Fruit fly (Drosophila melanogaster): ENCODE measurements around the gene Nuf2.

The Nuf2 gene

dm6 chr2L:7039342-7039684 lies 26.3 kb downstream of the Nuf2 start (continued):
- TF ChIP-seq E2f1 (GFP tag; IDR thresholded peaks at IDR 0.05) (peak; percentile 59; the same call in 1 of the 2 replicates), Ssrp (tag; optimal IDR thresholded peaks at IDR 0.05) (peak; percentile 47), CG11456 (GFP tag; IDR thresholded peaks at IDR 0.05) (peak; percentile 60; the same call in 1 of the 3 replicates), Bdp1 (GFP tag; optimal IDR thresholded peaks at IDR 0.05) (peak; percentile 40), salm (tag; optimal IDR thresholded peaks at IDR 0.05) (no peak), pnt (GFP tag; optimal IDR thresholded peaks at IDR 0.05) (peak; percentile 53), nerfin-1 (tag; optimal IDR thresholded peaks at IDR 0.05) (no peak), D19A (tag; optimal IDR thresholded peaks at IDR 0.05) (peak; percentile 40), Opbp (GFP tag; IDR thresholded peaks at IDR 0.05; ENCODE audit: partially characterized antibody) (no peak), otp (GFP tag; IDR thresholded peaks at IDR 0.05) (0 out of 3 replicates have a peak, but pooled peaks have one; percentile 19), sim (GFP tag; IDR thresholded peaks at IDR 0.05) (0 out of 2 replicates have a peak, but pooled peaks have one; percentile 23), CG8924 (tag; optimal IDR thresholded peaks at IDR 0.05) (peak; percentile 44), tgo (GFP tag; IDR thresholded peaks at IDR 0.05) (peak; percentile 71), onecut (GFP tag; IDR thresholded peaks at IDR 0.05) (peak; percentile 52; the same call in 1 of the 2 replicates), CG15269 (tag; optimal IDR thresholded peaks at IDR 0.05) (peak; percentile 62), ro (GFP tag; IDR thresholded peaks at IDR 0.05) (no peak), maf-S (GFP tag; optimal IDR thresholded peaks at IDR 0.05) (peak; percentile 48), Antp (GFP tag; optimal IDR thresholded peaks at IDR 0.05) (peak; percentile 20), CG9437 (GFP tag; optimal IDR thresholded peaks at IDR 0.05) (peak; percentile 41), CG11696 (GFP tag; IDR thresholded peaks at IDR 0.05) (peak; percentile 62), cas (GFP tag; IDR thresholded peaks at IDR 0.05) (no peak), CG9932 (GFP tag; IDR thresholded peaks at IDR 0.05) (peak; percentile 24; the same call in 1 of the 2 replicates), CG17385 (GFP tag; optimal IDR thresholded peaks at IDR 0.05) (peak; percentile 69), Ptx1 (GFP tag; IDR thresholded peaks at IDR 0.05) (peak; percentile 75), zf30C (GFP tag; optimal IDR thresholded peaks at IDR 0.05) (peak; percentile 67), CG4404 (GFP tag; IDR thresholded peaks at IDR 0.05) (no peak), Pdp1 (GFP tag; optimal IDR thresholded peaks at IDR 0.05) (peak in 1 of 2 experiments; percentile 39), Aef1 (GFP tag; IDR thresholded peaks at IDR 0.05) (peak; percentile 54), CG17328 (GFP tag; IDR thresholded peaks at IDR 0.05) (peak; percentile 48; the same call in 1 of the 2 replicates), CG1024 (GFP tag; IDR thresholded peaks at IDR 0.05) (no peak; the same call in none of the 2 replicates), jing (GFP tag; optimal IDR thresholded peaks at IDR 0.05) (no peak), gcm2 (GFP tag; optimal IDR thresholded peaks at IDR 0.05) (peak; percentile 62), CG3065 (GFP tag; optimal IDR thresholded peaks at IDR 0.05) (peak; percentile 19), HmgZ (tag; optimal IDR thresholded peaks at IDR 0.05) (peak; percentile 49), lab (GFP tag; optimal IDR thresholded peaks at IDR 0.05) (peak; percentile 59), D (optimal IDR thresholded peaks at IDR 0.05) (no peak), D (GFP tag; optimal IDR thresholded peaks at IDR 0.05) (peak; percentile 9), CG17361 (GFP tag; IDR thresholded peaks at IDR 0.05) (peak; percentile 54; the same call in 2 of the 3 replicates), CG34224 (GFP tag; IDR thresholded peaks at IDR 0.05; ENCODE audit: partially characterized antibody) (no peak), Fer3 (tag; optimal IDR thresholded peaks at IDR 0.05) (peak; percentile 43), jumu (GFP tag; optimal IDR thresholded peaks at IDR 0.05) (peak; percentile 51), Bteb2 (GFP tag; optimal IDR thresholded peaks at IDR 0.05) (peak; percentile 33), peb (GFP tag; IDR thresholded peaks at IDR 0.05) (peak; percentile 54; the same call in 1 of the 2 replicates), CG10654 (GFP tag; optimal IDR thresholded peaks at IDR 0.05) (peak; percentile 7), CG2202 (tag; optimal IDR thresholded peaks at IDR 0.05) (peak; percentile 21), chif (GFP tag; optimal IDR thresholded peaks at IDR 0.05) (peak; percentile 56 to 64), sisA (GFP tag; IDR thresholded peaks at IDR 0.05) (peak; percentile 68), CG6683 (GFP tag; optimal IDR thresholded peaks at IDR 0.05) (no peak), Mrtf (GFP tag; IDR thresholded peaks at IDR 0.05) (peak; percentile 41; the same call in 1 of the 3 replicates), CG7786 (GFP tag; optimal IDR thresholded peaks at IDR 0.05) (peak; percentile 51), Awh (GFP tag; IDR thresholded peaks at IDR 0.05) (0 out of 2 replicates have a peak, but pooled peaks have one; percentile 31), H2.0 (GFP tag; IDR thresholded peaks at IDR 0.05) (peak; percentile 62)

Data from whole organism, embryonic.